Worm (Caenorhabditis elegans): Measurements from ENCODE around the gene cest-16.
A peak's percentile ranks its signal among the peaks of the same experiment; 100 is the strongest.

- TF ChIP-seq lsy-2 (tag; optimal IDR thresholded peaks at IDR 0.05), result no peak
- TF ChIP-seq nhr-28 (tag; optimal IDR thresholded peaks at IDR 0.05), result peak; percentile 55
- no peak for TF ChIP-seq ama-1 (optimal IDR thresholded peaks at IDR 0.05)
- no peak for TF ChIP-seq snpc-4 (tag; optimal IDR thresholded peaks at IDR 0.05)
- TF ChIP-seq lin-39 (tag; optimal IDR thresholded peaks at IDR 0.05), result no peak
These were observed 21.1 kb downstream of the cest-16 start for ce11 chrX:6320887-6321286.
